Worm (Caenorhabditis elegans) whole organism, L2 larva: ENCODE measurements around the gene ZK688.5.

Experiments used
- C34F6.9 ChIP-seq: fragments of 150-350 bp; optimal IDR thresholded peaks from 2 replicates; lab custom pipeline; 2014; ENCODE audit warnings: missing biosample characterization, missing genetic modification characterization
- R02D3.7 ChIP-seq: fragments of 150-350 bp; optimal IDR thresholded peaks from 2 replicates; lab custom pipeline; 2014; ENCODE audit warnings: missing biosample characterization, missing genetic modification characterization
- Y55F3AM.14 ChIP-seq: fragments of 200-800 bp; sonication (Bioruptor generic); optimal IDR thresholded peaks from 2 replicates; lab custom pipeline; 2018; ENCODE audit warnings: mild to moderate bottlenecking, missing genetic modification characterization, missing compliant biosample characterization
- aly-2 ChIP-seq: fragments of 150-350 bp; optimal IDR thresholded peaks from 2 replicates; lab custom pipeline; 2014; ENCODE audit warnings: missing biosample characterization, missing genetic modification characterization
- ama-1 ChIP-seq: fragments of 150-350 bp; optimal IDR thresholded peaks from 2 replicates; lab custom pipeline; 2018; ENCODE audit warnings: inconsistent platforms
- blmp-1 ChIP-seq: sonication (generic microtip); optimal IDR thresholded peaks from 2 replicates; lab custom pipeline; 2017; ENCODE audit warnings: missing genetic modification characterization, mild to moderate bottlenecking, missing compliant biosample characterization, antibody characterized with exemption, moderate library complexity; ENCODE audit not compliant: insufficient read depth
- ceh-16 ChIP-seq: fragments of 150-350 bp; optimal IDR thresholded peaks from 2 replicates; lab custom pipeline; 2014; ENCODE audit warnings: missing biosample characterization, missing genetic modification characterization
- ceh-82 ChIP-seq: fragments of 150-350 bp; optimal IDR thresholded peaks from 2 replicates; lab custom pipeline; 2014; ENCODE audit warnings: missing biosample characterization, missing genetic modification characterization
- crh-2 ChIP-seq: sonication (generic microtip); optimal IDR thresholded peaks from 2 replicates; lab custom pipeline; 2017; ENCODE audit warnings: missing biosample characterization, missing genetic modification characterization
- dmd-4 ChIP-seq: sonication (generic microtip); optimal IDR thresholded peaks from 2 replicates; lab custom pipeline; 2017; ENCODE audit warnings: missing biosample characterization, missing genetic modification characterization
- egl-27 ChIP-seq: sonication (generic microtip); optimal IDR thresholded peaks from 3 replicates; lab custom pipeline; 2017; ENCODE audit warnings: missing biosample characterization, missing genetic modification reagents, missing genetic modification characterization
- elt-1 ChIP-seq: fragments of 150-350 bp; optimal IDR thresholded peaks from 2 replicates; lab custom pipeline; 2014; ENCODE audit warnings: missing biosample characterization, missing genetic modification characterization
- elt-3 ChIP-seq: sonication (generic microtip); optimal IDR thresholded peaks from 2 replicates; lab custom pipeline; 2017; ENCODE audit warnings: missing biosample characterization, missing genetic modification characterization
- fos-1 ChIP-seq: fragments of 150-350 bp; optimal IDR thresholded peaks from 2 replicates; lab custom pipeline; 2014; ENCODE audit warnings: missing biosample characterization, missing genetic modification characterization
- gmeb-1 ChIP-seq: fragments of 150-350 bp; optimal IDR thresholded peaks from 2 replicates; lab custom pipeline; 2014; ENCODE audit warnings: missing biosample characterization, missing genetic modification characterization
- lin-11 ChIP-seq: fragments of 150-350 bp; sonication (generic microtip); optimal IDR thresholded peaks from 2 replicates; lab custom pipeline; 2014; ENCODE audit warnings: missing biosample characterization, missing genetic modification characterization, inconsistent platforms, mixed read lengths
- lin-13 ChIP-seq: fragments of 150-350 bp; optimal IDR thresholded peaks from 2 replicates; lab custom pipeline; 2014; ENCODE audit warnings: missing biosample characterization, missing genetic modification reagents, missing genetic modification characterization
- lin-39 ChIP-seq: fragments of 150-350 bp; optimal IDR thresholded peaks from 2 replicates; lab custom pipeline; 2014; ENCODE audit warnings: missing biosample characterization, missing genetic modification reagents, missing genetic modification characterization
- mbf-1 ChIP-seq: sonication (generic microtip); optimal IDR thresholded peaks from 2 replicates; lab custom pipeline; 2017; ENCODE audit warnings: missing biosample characterization, missing genetic modification characterization
- mdl-1 ChIP-seq, 2 experiments: fragments of 150-350 bp in 1 of 2; sonication (generic microtip) in 1 of 2; optimal IDR thresholded peaks; 2 replicates each; lab custom pipeline; 2017; ENCODE audit warnings: missing biosample characterization in 2 of 2, missing genetic modification characterization in 2 of 2
- nhr-10 ChIP-seq: sonication (generic microtip); optimal IDR thresholded peaks from 2 replicates; lab custom pipeline; 2017; ENCODE audit warnings: missing biosample characterization, missing genetic modification characterization
- nhr-11 ChIP-seq: fragments of 150-350 bp; optimal IDR thresholded peaks from 2 replicates; lab custom pipeline; 2014; ENCODE audit warnings: missing biosample characterization, missing genetic modification characterization
- nhr-129 ChIP-seq: fragments of 150-350 bp; optimal IDR thresholded peaks from 2 replicates; lab custom pipeline; 2014; ENCODE audit warnings: missing biosample characterization, missing genetic modification characterization
- nhr-237 ChIP-seq: fragments of 150-350 bp; optimal IDR thresholded peaks from 2 replicates; lab custom pipeline; 2014; ENCODE audit warnings: missing biosample characterization, missing genetic modification characterization
- nhr-25 ChIP-seq: fragments of 150-350 bp; sonication (generic microtip); optimal IDR thresholded peaks from 3 replicates; lab custom pipeline; 2014; ENCODE audit warnings: missing biosample characterization, missing genetic modification characterization
- nhr-77 ChIP-seq: fragments of 150-350 bp; optimal IDR thresholded peaks from 2 replicates; lab custom pipeline; 2014; ENCODE audit warnings: missing biosample characterization, missing genetic modification characterization
- sem-4 ChIP-seq: fragments of 150-350 bp; optimal IDR thresholded peaks from 2 replicates; lab custom pipeline; 2014; ENCODE audit warnings: missing biosample characterization, missing genetic modification reagents, missing genetic modification characterization
- skn-1 ChIP-seq: sonication (generic microtip); optimal IDR thresholded peaks from 2 replicates; lab custom pipeline; 2017; ENCODE audit warnings: missing biosample characterization, missing genetic modification characterization
- sma-3 ChIP-seq: sonication (generic microtip); optimal IDR thresholded peaks from 2 replicates; lab custom pipeline; 2016; ENCODE audit warnings: missing genetic modification reagents, missing genetic modification characterization, missing compliant biosample characterization
- sma-9 ChIP-seq, 2 experiments: fragments of 150-350 bp in 1 of 2; sonication (generic microtip) in 1 of 2; optimal IDR thresholded peaks; 2 replicates each; lab custom pipeline; 2014 to 2016; ENCODE audit warnings: missing genetic modification characterization in 2 of 2, mild to moderate bottlenecking in 1 of 2, missing biosample characterization in 1 of 2, missing compliant biosample characterization in 1 of 2, missing genetic modification reagents in 1 of 2, moderate library complexity in 1 of 2
- snpc-4 ChIP-seq: fragments of 150-350 bp; optimal IDR thresholded peaks from 2 replicates; lab custom pipeline; 2014; ENCODE audit warnings: missing biosample characterization, missing genetic modification characterization
- unc-39 ChIP-seq: fragments of 150-350 bp; optimal IDR thresholded peaks from 2 replicates; lab custom pipeline; 2014; ENCODE audit warnings: missing biosample characterization, missing genetic modification characterization
- unc-55 ChIP-seq: fragments of 150-350 bp; sonication (generic microtip); optimal IDR thresholded peaks from 3 replicates; lab custom pipeline; 2014; ENCODE audit warnings: missing biosample characterization, missing genetic modification reagents, missing genetic modification characterization
- zag-1 ChIP-seq: fragments of 150-350 bp; optimal IDR thresholded peaks from 2 replicates; lab custom pipeline; 2014; ENCODE audit warnings: missing biosample characterization, missing genetic modification characterization
- ztf-1 ChIP-seq: fragments of 200-800 bp; sonication (Bioruptor generic); conservative IDR thresholded peaks from 2 replicates; pipeline ENCODE4 v1.3.6; 2022; ENCODE audit warnings: missing genetic modification characterization, missing compliant biosample characterization
- ztf-11 ChIP-seq: sonication (generic microtip); optimal IDR thresholded peaks from 2 replicates; lab custom pipeline; 2017; ENCODE audit warnings: missing biosample characterization, missing genetic modification characterization

ZK688.5 gene

DNA sequence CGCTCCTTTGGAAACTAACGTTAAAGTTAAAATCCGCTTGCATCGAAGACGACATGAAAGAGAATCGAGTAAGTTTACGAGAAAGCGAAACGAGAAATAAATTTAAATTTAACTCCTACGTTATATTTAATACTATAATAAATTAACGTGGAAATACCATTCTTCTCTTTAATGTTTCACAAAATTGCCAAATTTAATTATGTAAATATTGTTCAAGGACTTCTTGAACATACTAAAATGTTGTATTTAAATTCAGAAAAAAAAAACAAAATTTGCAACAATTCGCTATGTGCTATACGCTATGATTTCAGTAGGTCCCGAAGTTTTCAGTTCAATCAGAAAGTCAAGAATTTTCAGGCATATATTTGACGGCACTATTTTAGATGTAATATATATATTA lies 5.5 kb upstream of the ZK688.5 start, which contains the start of gene ZK688.10:
Gene ZK688.10, minus strand, starts transcription at position 101 of the 400 bp plus-strand sequence.
- TF ChIP-seq elt-1 (tag; lab: Kevin White, UChicago) (no peak), R02D3.7 (tag; lab: Kevin White, UChicago) (no peak), ceh-16 (tag; lab: Kevin White, UChicago) (no peak), gmeb-1 (tag; lab: Kevin White, UChicago) (no peak), sma-9 (GFP tag; optimal IDR thresholded peaks at IDR 0.05; lab: Kevin White, UChicago) (no peak), sma-9 (tag; optimal IDR thresholded peaks at IDR 0.05; lab: Kevin White, UChicago) (no peak), nhr-11 (tag; lab: Kevin White, UChicago) (no peak), lin-39 (tag; lab: Kevin White, UChicago) (no peak), blmp-1 (tag; lab: Kevin White, UChicago) (no peak), nhr-25 (tag; lab: Kevin White, UChicago) (no peak), aly-2 (no peak), snpc-4 (tag; lab: Kevin White, UChicago) (no peak), egl-27 (no peak), ztf-1 (no peak), mbf-1 (tag; lab: Kevin White, UChicago) (no peak), lin-11 (tag; lab: Kevin White, UChicago) (no peak), ceh-82 (tag; lab: Kevin White, UChicago) (no peak), mdl-1 (tag; optimal IDR thresholded peaks at IDR 0.05; lab: Kevin White, UChicago) (no peak), ztf-11 (tag; lab: Kevin White, UChicago) (no peak)

DNA sequence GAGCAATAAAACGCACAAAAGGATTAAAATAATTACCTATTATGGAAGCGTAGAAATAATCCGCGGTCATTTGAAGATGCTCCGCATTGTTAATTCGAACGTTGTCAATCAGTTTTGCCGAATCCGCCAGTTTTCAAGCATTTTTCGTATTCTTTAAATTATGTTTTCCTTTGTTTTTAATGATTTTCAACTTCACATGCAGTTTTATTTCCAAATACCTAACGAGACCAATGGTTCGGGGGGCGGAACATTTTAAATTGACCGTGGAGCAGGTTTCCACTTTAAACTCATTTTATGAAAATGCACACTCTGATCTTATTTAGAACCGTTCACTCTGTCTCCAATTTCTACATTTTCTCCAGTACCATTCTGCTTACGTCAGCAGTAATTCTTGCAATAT lies 3.3 kb upstream of the ZK688.5 start, which contains the start of gene ZK688.4:
Gene ZK688.4, plus strand, starts transcription at position 301 of the 400 bp plus-strand sequence.
- TF ChIP-seq fos-1 (no peak), sma-9 (GFP tag; optimal IDR thresholded peaks at IDR 0.05; lab: Kevin White, UChicago) (no peak), sma-9 (tag; optimal IDR thresholded peaks at IDR 0.05; lab: Kevin White, UChicago) (no peak), blmp-1 (tag; lab: Kevin White, UChicago) (no peak)

DNA sequence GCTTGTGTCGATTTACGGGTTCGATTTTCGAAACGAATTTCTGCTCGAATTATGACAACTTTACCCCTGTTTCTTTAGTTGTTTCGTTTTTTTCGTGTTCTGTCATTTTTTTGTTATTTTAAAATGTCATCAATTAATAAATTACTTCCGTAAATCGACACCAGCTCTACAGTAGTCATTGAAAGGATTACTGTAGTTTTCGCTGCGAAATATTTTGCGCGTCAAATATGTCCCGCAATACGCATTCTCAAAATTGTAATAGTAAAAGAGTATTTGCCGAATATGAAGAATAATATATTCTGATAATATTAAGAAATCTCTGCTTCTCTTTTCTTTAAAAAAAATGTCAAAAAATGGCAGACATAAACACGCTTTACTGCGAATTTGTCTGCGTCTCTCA lies 1.8 kb upstream of the ZK688.5 start:
- TF ChIP-seq mdl-1 (tag; optimal IDR thresholded peaks at IDR 0.05; lab: Kevin White, UChicago), result no peak
- no peak for TF ChIP-seq C34F6.9 (tag; lab: Kevin White, UChicago)
- TF ChIP-seq lin-13, result no peak
- no peak for TF ChIP-seq dmd-4 (tag; lab: Kevin White, UChicago)
- TF ChIP-seq zag-1 (tag; lab: Kevin White, UChicago), result no peak
- TF ChIP-seq sma-3 (GFP tag; lab: Kevin White, UChicago), result no peak
- TF ChIP-seq elt-3 (tag; lab: Kevin White, UChicago), result no peak
- no peak for TF ChIP-seq sma-9 (GFP tag; optimal IDR thresholded peaks at IDR 0.05; lab: Kevin White, UChicago)
- no peak for TF ChIP-seq sma-9 (tag; optimal IDR thresholded peaks at IDR 0.05; lab: Kevin White, UChicago)
- no peak for TF ChIP-seq unc-55 (GFP tag; lab: Kevin White, UChicago)
- no peak for TF ChIP-seq lin-39 (tag; lab: Kevin White, UChicago)
- TF ChIP-seq egl-27, result no peak
- TF ChIP-seq aly-2, result no peak
- TF ChIP-seq nhr-129, result no peak

DNA sequence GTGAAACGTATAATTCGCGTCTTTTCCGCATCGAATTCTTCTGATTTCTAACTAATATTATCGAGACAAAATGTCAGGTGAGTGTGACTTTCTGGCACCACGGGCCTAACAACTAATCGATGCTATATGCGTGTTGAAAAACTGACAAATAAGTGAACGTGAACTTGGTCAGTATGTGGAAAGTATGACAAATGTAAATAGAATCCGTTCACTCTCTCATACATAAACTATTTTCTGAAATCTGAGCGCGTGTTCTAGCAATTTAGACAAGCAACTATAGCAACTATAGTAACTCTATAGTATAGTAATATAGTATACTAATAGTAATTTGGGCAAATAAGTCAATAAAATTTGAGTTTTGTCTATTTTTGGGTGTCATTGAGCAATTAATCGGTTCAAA lies 910 bp upstream of the ZK688.5 start:
- TF ChIP-seq aly-2 (no peak), sma-9 (GFP tag; optimal IDR thresholded peaks at IDR 0.05; lab: Kevin White, UChicago) (no peak), sma-9 (tag; optimal IDR thresholded peaks at IDR 0.05; lab: Kevin White, UChicago) (no peak), sem-4 (tag; lab: Kevin White, UChicago) (no peak), egl-27 (no peak), zag-1 (tag; lab: Kevin White, UChicago) (no peak), nhr-237 (tag; lab: Kevin White, UChicago) (no peak), ceh-82 (tag; lab: Kevin White, UChicago) (no peak), ztf-1 (no peak), crh-2 (tag; lab: Kevin White, UChicago) (no peak), nhr-10 (tag; lab: Kevin White, UChicago) (no peak), nhr-77 (tag; lab: Kevin White, UChicago) (no peak), elt-1 (tag; lab: Kevin White, UChicago) (no peak), nhr-25 (tag; lab: Kevin White, UChicago) (no peak), ama-1 (lab: Kevin White, UChicago) (no peak), unc-39 (tag; lab: Kevin White, UChicago) (no peak), mdl-1 (tag; optimal IDR thresholded peaks at IDR 0.05; lab: Kevin White, UChicago) (no peak), Y55F3AM.14 (no peak), skn-1 (tag; lab: Kevin White, UChicago) (no peak)
